Fruit fly (Drosophila melanogaster) whole organism, embryonic: Measurements from ENCODE around the gene mirr.

Source experiments
- Ada2b ChIP-seq: fragments of 200-800 bp; sonication (Bioruptor generic); IDR thresholded peaks from 2 replicates; pipeline ENCODE4 v1.3.6; 2022; ENCODE audit warnings: missing biosample characterization, missing genetic modification characterization
- CG1024 ChIP-seq: fragments of 200-800 bp; sonication (Bioruptor generic); IDR thresholded peaks from 2 replicates; pipeline ENCODE4 v1.3.6; 2022; ENCODE audit warnings: missing biosample characterization, missing genetic modification characterization
- CG10267 ChIP-seq: fragments of 200-800 bp; sonication (Bioruptor generic); optimal IDR thresholded peaks from 2 replicates; lab custom pipeline; 2018; ENCODE audit warnings: missing biosample characterization, mild to moderate bottlenecking, missing genetic modification characterization, moderate library complexity
- CG10654 ChIP-seq: fragments of 200-800 bp; sonication (Bioruptor generic); optimal IDR thresholded peaks from 2 replicates; lab custom pipeline; 2016; ENCODE audit warnings: missing biosample characterization, missing genetic modification characterization
- CG10979 ChIP-seq: fragments of 200-800 bp; sonication (Bioruptor generic); optimal IDR thresholded peaks from 2 replicates; lab custom pipeline; 2018; ENCODE audit warnings: missing biosample characterization, mild to moderate bottlenecking, missing genetic modification characterization, moderate library complexity
- CG12391 ChIP-seq: fragments of 200-800 bp; sonication (Bioruptor generic); optimal IDR thresholded peaks from 3 replicates; lab custom pipeline; 2018; ENCODE audit warnings: missing biosample characterization, mild to moderate bottlenecking, missing genetic modification characterization, moderate library complexity
- CG14710 ChIP-seq: fragments of 200-800 bp; sonication (Bioruptor generic); optimal IDR thresholded peaks from 3 replicates; lab custom pipeline; 2019; ENCODE audit warnings: missing biosample characterization, mild to moderate bottlenecking, missing genetic modification characterization, moderate library complexity
- CG15696 ChIP-seq: fragments of 200-800 bp; sonication (Bioruptor generic); optimal IDR thresholded peaks from 2 replicates; lab custom pipeline; 2019; ENCODE audit warnings: missing biosample characterization, mild to moderate bottlenecking, missing genetic modification characterization, moderate library complexity
- CG1603 ChIP-seq: fragments of 200-800 bp; sonication (Bioruptor generic); optimal IDR thresholded peaks from 2 replicates; lab custom pipeline; 2019; ENCODE audit warnings: missing biosample characterization, mild to moderate bottlenecking, missing genetic modification characterization, moderate library complexity
- CG17802 ChIP-seq: fragments of 200-800 bp; sonication (Bioruptor generic); optimal IDR thresholded peaks from 2 replicates; lab custom pipeline; 2018; ENCODE audit warnings: missing biosample characterization, mild to moderate bottlenecking, missing genetic modification characterization, moderate library complexity
- CG18262 ChIP-seq: fragments of 200-800 bp; optimal IDR thresholded peaks from 3 replicates; lab custom pipeline; 2019; ENCODE audit warnings: missing biosample characterization, mild to moderate bottlenecking, missing genetic modification characterization, moderate library complexity
- CG31388 ChIP-seq: fragments of 200-800 bp; sonication (Bioruptor generic); optimal IDR thresholded peaks from 2 replicates; lab custom pipeline; 2016; ENCODE audit warnings: missing biosample characterization, missing genetic modification characterization
- CG6254 ChIP-seq: fragments of 200-800 bp; sonication (Bioruptor generic); optimal IDR thresholded peaks from 3 replicates; lab custom pipeline; 2017; ENCODE audit warnings: mild to moderate bottlenecking, missing biosample characterization, missing genetic modification reagents, missing genetic modification characterization
- CG6689 ChIP-seq: fragments of 200-800 bp; sonication (Bioruptor generic); IDR thresholded peaks from 2 replicates; pipeline ENCODE4 v1.3.6; 2022; ENCODE audit warnings: missing biosample characterization, missing genetic modification characterization
- CG6765 ChIP-seq: fragments of 200-800 bp; sonication (Bioruptor generic); optimal IDR thresholded peaks from 3 replicates; lab custom pipeline; 2017; ENCODE audit warnings: missing biosample characterization, mild to moderate bottlenecking, missing genetic modification characterization
- CG6791 ChIP-seq: fragments of 200-800 bp; sonication (Bioruptor generic); IDR thresholded peaks from 3 replicates; pipeline ENCODE4 v1.3.6; 2022; ENCODE audit warnings: missing biosample characterization, missing genetic modification characterization; ENCODE audit not compliant: partially characterized antibody
- CG8388 ChIP-seq: fragments of 200-800 bp; sonication (Bioruptor generic); optimal IDR thresholded peaks from 2 replicates; lab custom pipeline; 2019; ENCODE audit warnings: missing biosample characterization, mild to moderate bottlenecking, missing genetic modification characterization, moderate library complexity
- CG8944 ChIP-seq: fragments of 200-800 bp; sonication (Bioruptor generic); optimal IDR thresholded peaks from 3 replicates; lab custom pipeline; 2016; ENCODE audit warnings: missing biosample characterization, missing genetic modification characterization
- CG9727 ChIP-seq: fragments of 200-800 bp; sonication (Bioruptor generic); optimal IDR thresholded peaks from 3 replicates; lab custom pipeline; 2017; ENCODE audit warnings: missing biosample characterization, mild to moderate bottlenecking, missing genetic modification characterization
- D19B ChIP-seq: fragments of 200-800 bp; sonication (Bioruptor generic); optimal IDR thresholded peaks from 2 replicates; lab custom pipeline; 2017; ENCODE audit warnings: missing biosample characterization, mild to moderate bottlenecking, missing genetic modification characterization
- H2.0 ChIP-seq: fragments of 200-800 bp; sonication (Bioruptor generic); IDR thresholded peaks from 2 replicates; pipeline ENCODE4 v1.3.6; 2022; ENCODE audit warnings: missing biosample characterization, missing genetic modification characterization
- HLH3B ChIP-seq: fragments of 200-800 bp; sonication (Bioruptor generic); IDR thresholded peaks from 2 replicates; pipeline ENCODE4 v1.3.6; 2022; ENCODE audit warnings: missing biosample characterization, missing genetic modification characterization
- Max ChIP-seq: fragments of 200-800 bp; sonication (Bioruptor generic); optimal IDR thresholded peaks from 2 replicates; lab custom pipeline; 2016; ENCODE audit warnings: missing biosample characterization, mild to moderate bottlenecking, missing genetic modification characterization
- Med ChIP-seq: fragments of 200-800 bp; sonication (Bioruptor generic); peaks from one replicate; lab custom pipeline; 2016; ENCODE audit warnings: missing biosample characterization, missing genetic modification characterization, mild to moderate bottlenecking, inconsistent platforms, moderate library complexity
- Nf-YA ChIP-seq: fragments of 200-800 bp; sonication (Bioruptor generic); IDR thresholded peaks from 2 replicates; pipeline ENCODE4 v1.3.6; 2022; ENCODE audit warnings: missing biosample characterization, missing genetic modification characterization
- Pdp1 ChIP-seq, 2 experiments: fragments of 200-800 bp; sonication (Bioruptor generic); optimal IDR thresholded peaks; 3 replicates each; lab custom pipeline; 2016; ENCODE audit warnings: missing biosample characterization in 2 of 2, missing genetic modification characterization in 2 of 2, mild to moderate bottlenecking in 1 of 2, moderate library complexity in 1 of 2
- Ptx1 ChIP-seq: fragments of 200-800 bp; sonication (Bioruptor generic); IDR thresholded peaks from 2 replicates; pipeline ENCODE4 v1.3.6; 2022; ENCODE audit warnings: missing biosample characterization, missing genetic modification characterization
- Stat92E ChIP-seq, 3 experiments: fragments of >200 bp in 2 of 3; fragments of 200-800 bp in 1 of 3; sonication (Bioruptor generic) in 1 of 3; optimal IDR thresholded peaks; 2 replicates each; lab custom pipeline; 2017 to 2019; ENCODE audit warnings: missing biosample characterization in 3 of 3, missing genetic modification characterization in 3 of 3, mild to moderate bottlenecking in 1 of 3, moderate library complexity in 1 of 3
- Xbp1 ChIP-seq: fragments of 200-800 bp; sonication (Bioruptor generic); optimal IDR thresholded peaks from 3 replicates; lab custom pipeline; 2016; ENCODE audit warnings: missing biosample characterization, mild to moderate bottlenecking, missing genetic modification characterization
- Xrp1 ChIP-seq: fragments of 200-800 bp; sonication (Bioruptor generic); IDR thresholded peaks from 2 replicates; pipeline ENCODE4 v1.3.6; 2022; ENCODE audit warnings: missing biosample characterization, missing genetic modification characterization
- bab2 ChIP-seq: fragments of 200-800 bp; sonication (Bioruptor generic); optimal IDR thresholded peaks from 2 replicates; lab custom pipeline; 2016; ENCODE audit warnings: missing biosample characterization, missing genetic modification characterization
- bsh ChIP-seq, 2 experiments: fragments of 200-800 bp; sonication (Bioruptor generic); optimal IDR thresholded peaks; 2 replicates each; lab custom pipeline; 2017 to 2018; ENCODE audit warnings: mild to moderate bottlenecking in 2 of 2, missing biosample characterization in 2 of 2, missing genetic modification characterization in 2 of 2, moderate library complexity in 1 of 2
- chif ChIP-seq, 2 experiments: fragments of 200-800 bp; sonication (Bioruptor generic); optimal IDR thresholded peaks; 3 replicates each; lab custom pipeline; 2016; ENCODE audit warnings: missing biosample characterization in 2 of 2, missing genetic modification characterization in 2 of 2
- ci ChIP-seq: fragments of 200-800 bp; sonication (Bioruptor generic); IDR thresholded peaks from 3 replicates; pipeline ENCODE4 v1.3.6; 2022; ENCODE audit warnings: missing biosample characterization, missing genetic modification characterization
- dmrt11E ChIP-seq: fragments of 200-800 bp; sonication (Bioruptor generic); optimal IDR thresholded peaks from 3 replicates; lab custom pipeline; 2018; ENCODE audit warnings: missing biosample characterization, mild to moderate bottlenecking, missing genetic modification characterization, moderate library complexity
- dysf ChIP-seq: fragments of 200-800 bp; sonication (Bioruptor generic); IDR thresholded peaks from 3 replicates; pipeline ENCODE4 v1.3.6; 2022; ENCODE audit warnings: missing biosample characterization, missing genetic modification characterization
- fd102C ChIP-seq: fragments of 200-800 bp; sonication (Bioruptor generic); optimal IDR thresholded peaks from 2 replicates; lab custom pipeline; 2018; ENCODE audit warnings: missing biosample characterization, mild to moderate bottlenecking, missing genetic modification characterization, moderate library complexity
- fd96Cb ChIP-seq: fragments of 200-800 bp; sonication (Bioruptor generic); optimal IDR thresholded peaks from 2 replicates; lab custom pipeline; 2018; ENCODE audit warnings: missing biosample characterization, mild to moderate bottlenecking, missing genetic modification characterization, moderate library complexity
- gem ChIP-seq: fragments of 200-800 bp; sonication (Bioruptor generic); optimal IDR thresholded peaks from 2 replicates; lab custom pipeline; 2019; ENCODE audit warnings: missing biosample characterization, mild to moderate bottlenecking, missing genetic modification characterization, moderate library complexity
- hkb ChIP-seq, 2 experiments: fragments of 200-800 bp in 1 of 2; fragments of >200 bp in 1 of 2; sonication (Bioruptor generic) in 1 of 2; IDR thresholded peaks in 1 of 2; optimal IDR thresholded peaks in 1 of 2; 2 replicates each; pipeline versions ENCODE4 v1.3.6 to Lab custom; 2017 to 2022; ENCODE audit warnings: missing biosample characterization in 1 of 2, missing genetic modification characterization in 1 of 2
- lola ChIP-seq, 3 experiments: fragments of >200 bp in 2 of 3; fragments of 200-800 bp in 1 of 3; sonication (Bioruptor generic) in 1 of 3; optimal IDR thresholded peaks; 2 replicates each; lab custom pipeline; 2017 to 2019; ENCODE audit warnings: missing biosample characterization in 3 of 3, missing genetic modification characterization in 3 of 3, mild to moderate bottlenecking in 1 of 3, moderate library complexity in 1 of 3
- nmo ChIP-seq: fragments of 200-800 bp; sonication (Bioruptor generic); optimal IDR thresholded peaks from 2 replicates; lab custom pipeline; 2018; ENCODE audit warnings: missing biosample characterization, mild to moderate bottlenecking, missing genetic modification characterization, moderate library complexity
- phol ChIP-seq: fragments of 200-800 bp; sonication (Bioruptor generic); optimal IDR thresholded peaks from 3 replicates; lab custom pipeline; 2018; ENCODE audit warnings: missing biosample characterization, mild to moderate bottlenecking, missing genetic modification characterization, moderate library complexity
- prd ChIP-seq, 3 experiments: fragments of >200 bp in 2 of 3; fragments of 200-800 bp in 1 of 3; sonication (Bioruptor generic) in 1 of 3; optimal IDR thresholded peaks in 2 of 3; IDR thresholded peaks in 1 of 3; 2 replicates in 2 of 3; 3 replicates in 1 of 3; pipeline versions ENCODE4 v1.3.6 to Lab custom; 2017 to 2022; ENCODE audit warnings: missing biosample characterization in 1 of 3, missing genetic modification characterization in 1 of 3
- sens ChIP-seq: fragments of 200-800 bp; sonication (Bioruptor generic); peaks from one replicate; lab custom pipeline; 2016; ENCODE audit warnings: missing biosample characterization, missing genetic modification characterization
- tin ChIP-seq: fragments of 200-800 bp; sonication (Bioruptor generic); optimal IDR thresholded peaks from 3 replicates; lab custom pipeline; 2016; ENCODE audit warnings: missing biosample characterization, missing genetic modification characterization
- yki ChIP-seq: fragments of >200 bp; optimal IDR thresholded peaks from 3 replicates; lab custom pipeline; 2018

mirr gene

dm6 chr3L:12725749-12726148 lies 32.3 kb downstream of the mirr start (continued):
- TF ChIP-seq HLH3B (GFP tag; lab: Robert Waterston, UW) (0 out of 2 replicates have a peak, but pooled peaks have one; percentile 19), CG12391 (tag; lab: Kevin White, UChicago) (peak; percentile 22), nmo (GFP tag; lab: Kevin White, UChicago) (peak; percentile 36), tin (GFP tag; lab: Kevin White, UChicago) (peak; percentile 30), sens (GFP tag; lab: Kevin White, UChicago) (peak; percentile 87), CG8388 (GFP tag; lab: Kevin White, UChicago) (peak; percentile 14), CG10979 (peak; percentile 48), bab2 (GFP tag; lab: Kevin White, UChicago) (peak; percentile 19), CG10654 (GFP tag; lab: Kevin White, UChicago) (peak; percentile 6), Xrp1 (GFP tag; lab: Robert Waterston, UW) (peak; percentile 67; the same call in 1 of the 2 replicates), Stat92E (GFP tag; optimal IDR thresholded peaks at IDR 0.05; lab: Kevin White, UChicago) (no peak), phol (tag; lab: Kevin White, UChicago) (peak; percentile 18), H2.0 (GFP tag; lab: Robert Waterston, UW) (no peak), Xbp1 (GFP tag; lab: Kevin White, UChicago) (peak; percentile 12), bsh (GFP tag; optimal IDR thresholded peaks at IDR 0.05; lab: Kevin White, UChicago) (peak in 1 of 2 experiments; percentile 38), yki (lab: Kevin White, UChicago) (no peak), gem (tag; lab: Kevin White, UChicago) (peak; percentile 24), CG6791 (GFP tag; lab: Robert Waterston, UW) (no peak), CG6689 (GFP tag; lab: Robert Waterston, UW) (peak; percentile 30; the same call in 1 of the 2 replicates), hkb (optimal IDR thresholded peaks at IDR 0.05; lab: Kevin White, UChicago) (no peak), hkb (GFP tag; IDR thresholded peaks at IDR 0.05; lab: Robert Waterston, UW) (peak; percentile 41; the same call in 1 of the 2 replicates), chif (GFP tag; optimal IDR thresholded peaks at IDR 0.05; lab: Kevin White, UChicago) (peak in 1 of 2 experiments; percentile 44), ci (GFP tag; lab: Robert Waterston, UW) (0 out of 3 replicates have a peak, but pooled peaks have one; percentile 49), CG1603 (tag; lab: Kevin White, UChicago) (peak; percentile 21), lola (GFP tag; optimal IDR thresholded peaks at IDR 0.05; lab: Kevin White, UChicago) (peak in 1 of 3 experiments; percentile 4), CG15696 (peak; percentile 15), CG9727 (GFP tag; lab: Kevin White, UChicago) (peak; percentile 61), CG17802 (no peak), CG18262 (tag; lab: Kevin White, UChicago) (peak; percentile 13), CG14710 (tag; lab: Kevin White, UChicago) (peak; percentile 27), Max (GFP tag; lab: Kevin White, UChicago) (peak; percentile 5), dysf (GFP tag; lab: Robert Waterston, UW) (0 out of 3 replicates have a peak, but pooled peaks have one; percentile 32), Ada2b (peak; percentile 42; the same call in 1 of the 2 replicates), Pdp1 (GFP tag; optimal IDR thresholded peaks at IDR 0.05; lab: Kevin White, UChicago) (peak in 1 of 2 experiments; percentile 17), CG6765 (GFP tag; lab: Kevin White, UChicago) (no peak), D19B (GFP tag; lab: Kevin White, UChicago) (no peak), CG8944 (GFP tag; lab: Kevin White, UChicago) (no peak), CG31388 (GFP tag; lab: Kevin White, UChicago) (no peak), fd102C (GFP tag; lab: Kevin White, UChicago) (peak; percentile 10), CG6254 (GFP tag; lab: Kevin White, UChicago) (peak; percentile 25), CG10267 (tag; lab: Kevin White, UChicago) (peak; percentile 10), fd96Cb (tag; lab: Kevin White, UChicago) (peak; percentile 12), Ptx1 (no peak), prd (optimal IDR thresholded peaks at IDR 0.05; lab: Kevin White, UChicago) (no peak), prd (GFP tag; IDR thresholded peaks at IDR 0.05; lab: Robert Waterston, UW) (peak; percentile 64; the same call in 2 of the 3 replicates), CG1024 (GFP tag; lab: Robert Waterston, UW) (0 out of 2 replicates have a peak, but pooled peaks have one; percentile 13), Med (GFP tag; lab: Kevin White, UChicago) (peak; percentile 64), Nf-YA (GFP tag; lab: Robert Waterston, UW) (no peak), dmrt11E (tag; lab: Kevin White, UChicago) (peak; percentile 30)
